Fruit fly (Drosophila melanogaster) whole organism, embryonic: ENCODE results near the gene kdn.

Source experiments
- Adf1 ChIP-seq: fragments of 200-800 bp; sonication (Bioruptor generic); IDR thresholded peaks from 2 replicates; pipeline ENCODE4 v1.3.6; 2022; ENCODE audit warnings: missing biosample characterization, missing genetic modification characterization
- CG10147 ChIP-seq: fragments of 200-800 bp; sonication (Bioruptor generic); optimal IDR thresholded peaks from 2 replicates; lab custom pipeline; 2019; ENCODE audit warnings: missing biosample characterization, mild to moderate bottlenecking, missing genetic modification characterization, moderate library complexity
- CG10274 ChIP-seq: fragments of 200-800 bp; sonication (Bioruptor generic); optimal IDR thresholded peaks from 3 replicates; lab custom pipeline; 2017; ENCODE audit warnings: missing biosample characterization, mild to moderate bottlenecking, missing genetic modification characterization
- CG10366 ChIP-seq: fragments of 200-800 bp; sonication (Bioruptor generic); IDR thresholded peaks from 2 replicates; pipeline ENCODE4 v1.3.6; 2022; ENCODE audit warnings: missing biosample characterization, missing genetic modification characterization
- CG12391 ChIP-seq: fragments of 200-800 bp; sonication (Bioruptor generic); optimal IDR thresholded peaks from 3 replicates; lab custom pipeline; 2018; ENCODE audit warnings: missing biosample characterization, mild to moderate bottlenecking, missing genetic modification characterization, moderate library complexity
- CG12744 ChIP-seq: fragments of 200-800 bp; sonication (Bioruptor generic); optimal IDR thresholded peaks from 2 replicates; lab custom pipeline; 2016; ENCODE audit warnings: missing biosample characterization, missing genetic modification characterization
- CG13123 ChIP-seq: fragments of 200-800 bp; sonication (Bioruptor generic); optimal IDR thresholded peaks from 2 replicates; lab custom pipeline; 2016; ENCODE audit warnings: missing biosample characterization, missing genetic modification characterization
- CG14014 ChIP-seq: fragments of 200-800 bp; sonication (Bioruptor generic); IDR thresholded peaks from 2 replicates; pipeline ENCODE4 v1.3.6; 2022; ENCODE audit warnings: missing biosample characterization, missing genetic modification characterization
- CG2202 ChIP-seq: fragments of 200-800 bp; sonication (Bioruptor generic); optimal IDR thresholded peaks from 2 replicates; lab custom pipeline; 2018; ENCODE audit warnings: missing biosample characterization, mild to moderate bottlenecking, missing genetic modification characterization
- CG31441 ChIP-seq: fragments of 200-800 bp; sonication (Bioruptor generic); IDR thresholded peaks from 2 replicates; pipeline ENCODE4 v1.3.6; 2022; ENCODE audit warnings: missing biosample characterization, missing genetic modification characterization
- CG6765 ChIP-seq: fragments of 200-800 bp; sonication (Bioruptor generic); optimal IDR thresholded peaks from 3 replicates; lab custom pipeline; 2017; ENCODE audit warnings: missing biosample characterization, mild to moderate bottlenecking, missing genetic modification characterization
- CG7839 ChIP-seq: fragments of 200-800 bp; sonication (Bioruptor generic); optimal IDR thresholded peaks from 3 replicates; lab custom pipeline; 2018; ENCODE audit warnings: missing biosample characterization, mild to moderate bottlenecking, missing genetic modification characterization, moderate library complexity
- CG7928 ChIP-seq: fragments of 200-800 bp; sonication (Bioruptor generic); optimal IDR thresholded peaks from 2 replicates; lab custom pipeline; 2017; ENCODE audit warnings: missing biosample characterization, mild to moderate bottlenecking, missing genetic modification characterization
- CG7963 ChIP-seq: fragments of 200-800 bp; sonication (Bioruptor generic); IDR thresholded peaks from 3 replicates; pipeline ENCODE4 v1.3.6; 2022; ENCODE audit warnings: missing biosample characterization, missing genetic modification characterization; ENCODE audit not compliant: partially characterized antibody
- CG8089 ChIP-seq: fragments of 200-800 bp; sonication (Bioruptor generic); optimal IDR thresholded peaks from 3 replicates; lab custom pipeline; 2016; ENCODE audit warnings: missing biosample characterization, missing genetic modification characterization
- CTCF ChIP-seq: fragments of 200-800 bp; sonication (Bioruptor generic); optimal IDR thresholded peaks from 2 replicates; lab custom pipeline; 2017; ENCODE audit warnings: missing biosample characterization, mild to moderate bottlenecking, missing genetic modification characterization, moderate library complexity
- Deaf1 ChIP-seq: fragments of 200-800 bp; optimal IDR thresholded peaks from 3 replicates; lab custom pipeline; 2019; ENCODE audit warnings: missing biosample characterization, mild to moderate bottlenecking, missing genetic modification characterization, moderate library complexity
- Dip3 ChIP-seq: fragments of 200-800 bp; sonication (Bioruptor generic); optimal IDR thresholded peaks from 3 replicates; lab custom pipeline; 2016; ENCODE audit warnings: missing biosample characterization, missing genetic modification characterization
- E2f1 ChIP-seq: fragments of 200-800 bp; sonication (Bioruptor generic); IDR thresholded peaks from 2 replicates; pipeline ENCODE4 v1.3.6; 2022; ENCODE audit warnings: missing biosample characterization, missing genetic modification characterization
- Eip74EF ChIP-seq, 2 experiments: fragments of 200-800 bp in 1 of 2; fragments of >200 bp in 1 of 2; sonication (Bioruptor generic) in 1 of 2; optimal IDR thresholded peaks; 2 replicates each; lab custom pipeline; 2017 to 2019; ENCODE audit warnings: missing biosample characterization in 2 of 2, missing genetic modification characterization in 2 of 2, mild to moderate bottlenecking in 1 of 2, moderate library complexity in 1 of 2
- Elba2 ChIP-seq: fragments of 200-800 bp; sonication (Bioruptor generic); optimal IDR thresholded peaks from 3 replicates; lab custom pipeline; 2016; ENCODE audit warnings: missing biosample characterization, missing genetic modification characterization
- GATAe ChIP-seq: fragments of 200-800 bp; sonication (Bioruptor generic); conservative IDR thresholded peaks from 2 replicates; pipeline ENCODE4 v1.3.6; 2022; ENCODE audit warnings: missing biosample characterization, missing genetic modification characterization
- Gsc ChIP-seq: fragments of 200-800 bp; sonication (Bioruptor generic); IDR thresholded peaks from 2 replicates; pipeline ENCODE4 v1.3.6; 2022; ENCODE audit warnings: missing biosample characterization, missing genetic modification characterization
- Hr39 ChIP-seq: fragments of >200 bp; optimal IDR thresholded peaks from 2 replicates; lab custom pipeline; 2017
- Hr51 ChIP-seq, 2 experiments: fragments of 200-800 bp; sonication (Bioruptor generic); optimal IDR thresholded peaks; 2 replicates in 1 of 2; 3 replicates in 1 of 2; lab custom pipeline; 2016 to 2018; ENCODE audit warnings: missing biosample characterization in 2 of 2, missing genetic modification characterization in 2 of 2, mild to moderate bottlenecking in 1 of 2, moderate library complexity in 1 of 2
- Hr78 ChIP-seq, 2 experiments: fragments of 200-800 bp in 1 of 2; fragments of >200 bp in 1 of 2; sonication (Bioruptor generic) in 1 of 2; optimal IDR thresholded peaks; 2 replicates each; lab custom pipeline; 2017 to 2019; ENCODE audit warnings: missing biosample characterization in 2 of 2, missing genetic modification characterization in 2 of 2, mild to moderate bottlenecking in 1 of 2, moderate library complexity in 1 of 2
- Jarid2 ChIP-seq: fragments of 200-800 bp; sonication (Bioruptor generic); optimal IDR thresholded peaks from 3 replicates; lab custom pipeline; 2017; ENCODE audit warnings: mild to moderate bottlenecking, missing biosample characterization, missing genetic modification reagents, missing genetic modification characterization
- Nf-YB ChIP-seq: fragments of 200-800 bp; sonication (Bioruptor generic); optimal IDR thresholded peaks from 3 replicates; lab custom pipeline; 2019; ENCODE audit warnings: missing biosample characterization, mild to moderate bottlenecking, missing genetic modification characterization, moderate library complexity
- Pdp1 ChIP-seq, 2 experiments: fragments of 200-800 bp; sonication (Bioruptor generic); optimal IDR thresholded peaks; 3 replicates each; lab custom pipeline; 2016; ENCODE audit warnings: missing biosample characterization in 2 of 2, missing genetic modification characterization in 2 of 2, mild to moderate bottlenecking in 1 of 2, moderate library complexity in 1 of 2
- Sry-δ ChIP-seq: fragments of 200-800 bp; sonication (Bioruptor generic); optimal IDR thresholded peaks from 2 replicates; lab custom pipeline; 2016; ENCODE audit warnings: missing biosample characterization, missing genetic modification characterization
- Ssrp ChIP-seq: fragments of 200-800 bp; sonication (Bioruptor generic); optimal IDR thresholded peaks from 2 replicates; lab custom pipeline; 2018; ENCODE audit warnings: missing biosample characterization, mild to moderate bottlenecking, missing genetic modification characterization, moderate library complexity
- Trl ChIP-seq, 3 experiments: fragments of >200 bp in 2 of 3; fragments of 200-800 bp in 1 of 3; sonication (Bioruptor generic) in 1 of 3; optimal IDR thresholded peaks; 2 replicates in 1 of 3; 3 replicates in 2 of 3; lab custom pipeline; 2016 to 2017; ENCODE audit warnings: missing biosample characterization in 1 of 3, missing genetic modification characterization in 1 of 3
- ci ChIP-seq: fragments of 200-800 bp; sonication (Bioruptor generic); IDR thresholded peaks from 3 replicates; pipeline ENCODE4 v1.3.6; 2022; ENCODE audit warnings: missing biosample characterization, missing genetic modification characterization
- cwo ChIP-seq: fragments of 200-800 bp; sonication (Bioruptor generic); optimal IDR thresholded peaks from 3 replicates; lab custom pipeline; 2017; ENCODE audit warnings: missing biosample characterization, missing genetic modification characterization, mild to moderate bottlenecking, moderate library complexity, missing genetic modification reagents
- dimm ChIP-seq: fragments of 200-800 bp; sonication (Bioruptor generic); IDR thresholded peaks from 2 replicates; pipeline ENCODE4 v1.3.6; 2022; ENCODE audit warnings: missing biosample characterization, missing genetic modification characterization
- fd96Cb ChIP-seq: fragments of 200-800 bp; sonication (Bioruptor generic); optimal IDR thresholded peaks from 2 replicates; lab custom pipeline; 2018; ENCODE audit warnings: missing biosample characterization, mild to moderate bottlenecking, missing genetic modification characterization, moderate library complexity
- gce ChIP-seq: fragments of 200-800 bp; sonication (Bioruptor generic); IDR thresholded peaks from 3 replicates; pipeline ENCODE4 v1.3.6; 2022; ENCODE audit warnings: missing biosample characterization, missing genetic modification characterization
- hb ChIP-seq: fragments of 200-800 bp; sonication (Bioruptor generic); IDR thresholded peaks from 3 replicates; pipeline ENCODE4 v1.3.6; 2022; ENCODE audit warnings: missing biosample characterization, missing genetic modification characterization; ENCODE audit not compliant: partially characterized antibody
- ken ChIP-seq: fragments of 200-800 bp; sonication (Bioruptor generic); IDR thresholded peaks from 3 replicates; pipeline ENCODE4 v1.3.6; 2022; ENCODE audit warnings: missing biosample characterization, missing genetic modification characterization
- luna ChIP-seq: fragments of 200-800 bp; sonication (Bioruptor generic); optimal IDR thresholded peaks from 2 replicates; lab custom pipeline; 2016; ENCODE audit warnings: missing biosample characterization, missing genetic modification characterization
- nau ChIP-seq: fragments of 200-800 bp; sonication (Bioruptor generic); optimal IDR thresholded peaks from 3 replicates; lab custom pipeline; 2017; ENCODE audit warnings: missing biosample characterization, mild to moderate bottlenecking, missing genetic modification characterization, missing genetic modification reagents
- pb ChIP-seq: fragments of 200-800 bp; sonication (Bioruptor generic); optimal IDR thresholded peaks from 3 replicates; lab custom pipeline; 2016; ENCODE audit warnings: missing biosample characterization, missing genetic modification characterization
- ro ChIP-seq: fragments of 200-800 bp; sonication (Bioruptor generic); IDR thresholded peaks from 2 replicates; pipeline ENCODE4 v1.3.6; 2022; ENCODE audit warnings: missing biosample characterization, missing genetic modification characterization
- sd ChIP-seq: fragments of 200-800 bp; sonication (Bioruptor generic); optimal IDR thresholded peaks from 3 replicates; lab custom pipeline; 2018; ENCODE audit warnings: missing biosample characterization, mild to moderate bottlenecking, missing genetic modification characterization, moderate library complexity
- tin ChIP-seq: fragments of 200-800 bp; sonication (Bioruptor generic); optimal IDR thresholded peaks from 3 replicates; lab custom pipeline; 2016; ENCODE audit warnings: missing biosample characterization, missing genetic modification characterization
- tll ChIP-seq, 2 experiments: fragments of 200-800 bp in 1 of 2; fragments of >200 bp in 1 of 2; sonication (Bioruptor generic) in 1 of 2; optimal IDR thresholded peaks; 2 replicates each; lab custom pipeline; 2017 to 2019; ENCODE audit warnings: missing biosample characterization in 2 of 2, missing genetic modification characterization in 2 of 2, mild to moderate bottlenecking in 1 of 2, moderate library complexity in 1 of 2
- toy ChIP-seq: fragments of 200-800 bp; sonication (Bioruptor generic); IDR thresholded peaks from 2 replicates; pipeline ENCODE4 v1.3.6; 2022; ENCODE audit warnings: missing biosample characterization, missing genetic modification characterization
- unc-4 ChIP-seq: fragments of 200-800 bp; sonication (Bioruptor generic); IDR thresholded peaks from 2 replicates; pipeline ENCODE4 v1.3.6; 2022; ENCODE audit warnings: missing biosample characterization, missing genetic modification characterization; ENCODE audit not compliant: partially characterized antibody
- wek ChIP-seq: fragments of 200-800 bp; sonication (Bioruptor generic); optimal IDR thresholded peaks from 3 replicates; lab custom pipeline; 2018; ENCODE audit warnings: missing biosample characterization, mild to moderate bottlenecking, missing genetic modification characterization, moderate library complexity
- zf30C ChIP-seq: fragments of 200-800 bp; sonication (Bioruptor generic); optimal IDR thresholded peaks from 3 replicates; lab custom pipeline; 2018; ENCODE audit warnings: missing biosample characterization, mild to moderate bottlenecking, missing genetic modification characterization

The kdn gene

dm6 chrX:6346926-6347367 lies 3.5 kb upstream of the kdn start, which contains the start of gene CG3847 (continued):
- TF ChIP-seq CG13123 (GFP tag; lab: Kevin White, UChicago) (no peak), CG2202 (tag; lab: Kevin White, UChicago) (no peak), Hr51 (GFP tag; optimal IDR thresholded peaks at IDR 0.05; lab: Kevin White, UChicago) (peak in 1 of 2 experiments; percentile 54), tll (GFP tag; optimal IDR thresholded peaks at IDR 0.05; lab: Kevin White, UChicago) (peak in 1 of 2 experiments; percentile 33), Sry-δ (GFP tag; lab: Kevin White, UChicago) (peak; percentile 81), Eip74EF (GFP tag; optimal IDR thresholded peaks at IDR 0.05; lab: Kevin White, UChicago) (no peak), Hr78 (GFP tag; optimal IDR thresholded peaks at IDR 0.05; lab: Kevin White, UChicago) (no peak), CG10366 (GFP tag; lab: Robert Waterston, UW) (no peak), Ssrp (no peak), CG31441 (GFP tag; lab: Robert Waterston, UW) (0 out of 2 replicates have a peak, but pooled peaks have one; percentile 11), ken (0 out of 3 replicates have a peak, but pooled peaks have one; percentile 50), nau (peak; percentile 11), cwo (GFP tag; lab: Kevin White, UChicago) (no peak), Adf1 (GFP tag; lab: Robert Waterston, UW) (peak; percentile 64), sd (tag; lab: Kevin White, UChicago) (peak; percentile 39), toy (GFP tag; lab: Robert Waterston, UW) (no peak), Nf-YB (GFP tag; lab: Kevin White, UChicago) (no peak), Elba2 (GFP tag; lab: Kevin White, UChicago) (peak; percentile 64), ci (GFP tag; lab: Robert Waterston, UW) (peak; percentile 74; the same call in 2 of the 3 replicates), tin (GFP tag; lab: Kevin White, UChicago) (peak; percentile 12), CG6765 (GFP tag; lab: Kevin White, UChicago) (peak; percentile 34), CG8089 (peak; percentile 18), Dip3 (GFP tag; lab: Kevin White, UChicago) (peak; percentile 34), CG10147 (peak; percentile 42), unc-4 (GFP tag; lab: Robert Waterston, UW) (peak; percentile 69), E2f1 (peak; percentile 54; the same call in 1 of the 2 replicates), fd96Cb (tag; lab: Kevin White, UChicago) (no peak), CTCF (GFP tag; lab: Kevin White, UChicago) (peak; percentile 37), wek (GFP tag; lab: Kevin White, UChicago) (no peak), ro (GFP tag; lab: Robert Waterston, UW) (no peak), pb (no peak), dimm (GFP tag; lab: Robert Waterston, UW) (no peak), GATAe (GFP tag; lab: Robert Waterston, UW) (no peak), CG12391 (tag; lab: Kevin White, UChicago) (peak; percentile 33), zf30C (GFP tag; lab: Kevin White, UChicago) (no peak), CG12744 (GFP tag; lab: Kevin White, UChicago) (no peak), Hr39 (lab: Kevin White, UChicago) (no peak), Gsc (GFP tag; lab: Robert Waterston, UW) (no peak), Trl (optimal IDR thresholded peaks at IDR 0.05; lab: Kevin White, UChicago) (no peak), Trl (GFP tag; optimal IDR thresholded peaks at IDR 0.05; lab: Kevin White, UChicago) (peak; percentile 41), CG10274 (no peak), CG7963 (no peak), CG7839 (tag; lab: Kevin White, UChicago) (peak; percentile 8), CG14014 (GFP tag; lab: Robert Waterston, UW) (0 out of 2 replicates have a peak, but pooled peaks have one; percentile 9), Deaf1 (tag; lab: Kevin White, UChicago) (peak; percentile 16), hb (GFP tag; lab: Robert Waterston, UW) (no peak), CG7928 (GFP tag; lab: Kevin White, UChicago) (peak; percentile 33), luna (no peak), Jarid2 (peak; percentile 2), Pdp1 (GFP tag; optimal IDR thresholded peaks at IDR 0.05; lab: Kevin White, UChicago) (peak; percentile 44 to 69), gce (no peak)
